Fruit fly (Drosophila melanogaster) S2 (cell line): ENCODE measurements around the gene CG43755.

ENCODE experiments used
- CG8478 ChIP-seq: fragments of >200 bp; optimal IDR thresholded peaks from 2 replicates; lab custom pipeline; 2018
- CTCF ChIP-seq, 2 experiments: fragments of >200 bp; optimal IDR thresholded peaks; 2 replicates each; lab custom pipeline; 2018

CG43755 gene

DNA sequence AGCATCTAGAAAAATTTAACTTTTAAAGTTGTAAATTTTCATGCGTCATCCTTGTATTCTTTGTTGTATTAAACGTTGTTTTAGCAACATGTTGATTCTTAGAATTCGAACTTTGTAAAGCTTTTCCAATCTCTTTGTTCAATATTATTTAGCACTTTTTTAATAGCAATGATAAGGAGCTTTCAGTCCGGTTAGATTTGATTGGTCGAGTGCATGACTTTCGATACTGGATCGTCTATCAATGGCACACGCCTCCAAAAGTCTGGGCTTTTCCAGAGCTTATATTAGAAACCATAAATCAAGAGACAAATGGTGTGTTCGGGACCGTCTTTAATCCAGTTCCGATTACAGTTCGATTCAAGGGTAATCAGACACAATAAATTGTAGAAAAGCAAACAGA, 9.8 kb downstream of the CG43755 start:
- no peak for TF ChIP-seq CG8478 (lab: Kevin White, UChicago)
- no peak for TF ChIP-seq CTCF (optimal IDR thresholded peaks at IDR 0.05; lab: Kevin White, UChicago)

- no peak for TF ChIP-seq CTCF (optimal IDR thresholded peaks at IDR 0.05; lab: Kevin White, UChicago)
- TF ChIP-seq CG8478 (lab: Kevin White, UChicago), result no peak
Measured at dm6 chr2L:319159-319558, 10.4 kb downstream of the CG43755 start, which contains the start of gene CG11912. Gene CG11912, minus strand, starts transcription at chr2L:319259.

dm6 chr2L:309812-310431, 19.6 kb downstream of the CG43755 start:
- TF ChIP-seq CTCF (optimal IDR thresholded peaks at IDR 0.05; lab: Kevin White, UChicago) (no peak), CG8478 (lab: Kevin White, UChicago) (no peak)

- TF ChIP-seq CG8478 (lab: Kevin White, UChicago), result no peak
Measured at dm6 chr2L:309177-309576, 20.4 kb downstream of the CG43755 start.

dm6 chr2L:308194-308706, 21.3 kb downstream of the CG43755 start:
- no peak for TF ChIP-seq CG8478 (lab: Kevin White, UChicago)
- no peak for TF ChIP-seq CTCF (optimal IDR thresholded peaks at IDR 0.05; lab: Kevin White, UChicago)

dm6 chr2L:307129-307528, 22.4 kb downstream of the CG43755 start:
- no peak for TF ChIP-seq CTCF (optimal IDR thresholded peaks at IDR 0.05; lab: Kevin White, UChicago)
- TF ChIP-seq CG8478 (lab: Kevin White, UChicago), result no peak

DNA sequence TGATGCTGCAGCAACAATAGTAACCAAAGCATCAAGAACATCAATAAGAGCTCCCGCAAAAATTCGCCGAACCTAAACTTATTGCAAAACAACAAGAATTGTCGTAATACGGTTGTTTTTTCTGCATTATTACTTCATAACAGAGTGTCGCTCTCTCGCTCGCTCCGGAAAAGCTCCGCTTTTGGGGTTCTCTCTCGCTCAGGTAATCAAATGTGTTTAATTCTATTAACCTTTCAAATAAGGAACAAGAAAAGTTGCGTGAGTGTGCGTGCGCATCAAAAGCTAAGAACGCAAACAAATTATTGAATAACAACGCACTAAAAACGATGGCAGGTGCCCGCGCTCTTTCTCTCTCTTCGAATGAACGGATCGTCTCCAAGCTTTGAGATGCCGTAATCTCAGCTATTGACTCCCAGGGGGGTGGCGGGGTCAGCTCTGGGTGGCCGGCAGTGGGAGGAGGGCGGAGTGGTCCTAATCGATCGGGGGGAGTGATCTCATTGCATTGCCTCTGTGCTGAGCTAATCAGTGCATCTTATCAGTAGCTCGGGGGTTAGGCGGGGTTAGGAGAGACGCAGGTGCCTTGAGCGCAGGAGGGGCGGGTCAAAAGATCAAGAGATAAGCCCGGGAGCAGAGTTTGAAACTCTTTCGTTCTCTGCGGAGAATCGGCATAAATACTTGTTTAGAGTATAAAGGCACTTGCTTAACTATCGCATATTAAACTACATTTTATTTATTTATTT, 23.2 kb downstream of the CG43755 start:
- no peak for TF ChIP-seq CG8478 (lab: Kevin White, UChicago)
- no peak for TF ChIP-seq CTCF (optimal IDR thresholded peaks at IDR 0.05; lab: Kevin White, UChicago)

DNA sequence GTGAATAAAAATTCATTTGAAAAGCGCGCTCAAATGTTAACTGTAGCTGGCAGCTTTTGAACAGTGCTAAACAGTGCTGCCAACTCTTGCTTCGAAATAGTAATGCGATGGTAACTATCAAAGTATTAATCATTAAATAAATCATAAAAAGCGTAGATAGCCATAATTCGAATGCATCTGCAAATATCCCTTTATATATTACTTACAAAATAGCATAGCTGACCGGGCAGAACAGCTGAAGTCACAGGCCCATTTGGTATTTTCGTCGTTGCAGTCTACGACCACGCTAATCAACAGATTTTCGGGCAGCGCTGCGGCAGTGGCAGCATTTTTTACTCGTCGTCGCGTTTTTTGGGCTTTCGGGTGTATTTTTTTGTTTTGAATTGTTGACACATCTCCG, 23.9 kb downstream of the CG43755 start, which contains the start of gene Plc21C:
TSS of gene Plc21C (plus strand) at position 290 of the 400 bp plus-strand sequence.
- no peak for TF ChIP-seq CG8478 (lab: Kevin White, UChicago)
- no peak for TF ChIP-seq CTCF (optimal IDR thresholded peaks at IDR 0.05; lab: Kevin White, UChicago)

DNA sequence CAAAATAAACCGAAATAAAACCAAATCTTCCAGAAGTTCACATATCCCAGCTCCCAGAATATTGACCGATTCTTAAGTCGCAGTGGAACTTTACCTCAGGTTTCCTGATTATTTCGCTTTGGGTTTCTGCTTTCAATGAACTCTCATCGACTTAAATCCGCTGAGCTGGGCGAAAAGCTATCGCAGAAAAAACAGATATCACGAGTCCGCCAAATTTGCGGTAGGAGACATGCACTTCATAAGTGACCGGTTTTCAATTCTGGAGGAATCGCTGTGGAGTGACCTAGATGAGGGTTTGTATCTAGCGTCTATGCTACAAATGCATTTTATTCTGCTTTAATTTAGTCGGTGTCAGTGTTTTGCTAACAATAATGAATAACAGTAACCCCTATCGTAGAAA, 24.4 kb downstream of the CG43755 start:
- no peak for TF ChIP-seq CG8478 (lab: Kevin White, UChicago)

- TF ChIP-seq CTCF (optimal IDR thresholded peaks at IDR 0.05; lab: Kevin White, UChicago) (no peak), CG8478 (lab: Kevin White, UChicago) (no peak)
Measured at dm6 chr2L:303306-303962, 26.1 kb downstream of the CG43755 start.

- TF ChIP-seq CTCF (optimal IDR thresholded peaks at IDR 0.05; lab: Kevin White, UChicago) (no peak), CG8478 (lab: Kevin White, UChicago) (no peak)
Measured at dm6 chr2L:300877-301706, 28.5 kb downstream of the CG43755 start.

DNA sequence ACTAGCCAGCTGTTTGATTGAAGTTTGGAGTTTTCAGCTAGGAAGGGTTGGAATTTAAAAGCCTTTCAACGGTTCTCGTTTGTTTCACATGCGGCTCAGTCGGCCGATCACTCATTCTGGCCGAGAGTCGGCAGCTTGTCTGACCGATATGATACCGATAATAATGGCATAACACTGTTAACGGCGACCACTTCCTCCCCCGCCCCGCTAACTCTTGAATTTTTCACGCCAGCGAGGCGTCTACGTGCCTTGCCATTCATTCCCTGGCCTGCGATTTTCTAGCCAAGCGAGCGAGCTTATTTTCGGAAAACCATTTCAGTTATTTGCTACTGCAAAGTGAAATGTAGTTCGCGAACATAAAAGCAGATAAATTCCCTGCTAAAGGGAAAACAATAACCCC, 29.6 kb downstream of the CG43755 start:
- TF ChIP-seq CG8478 (lab: Kevin White, UChicago) (no peak), CTCF (optimal IDR thresholded peaks at IDR 0.05; lab: Kevin White, UChicago) (no peak)

DNA sequence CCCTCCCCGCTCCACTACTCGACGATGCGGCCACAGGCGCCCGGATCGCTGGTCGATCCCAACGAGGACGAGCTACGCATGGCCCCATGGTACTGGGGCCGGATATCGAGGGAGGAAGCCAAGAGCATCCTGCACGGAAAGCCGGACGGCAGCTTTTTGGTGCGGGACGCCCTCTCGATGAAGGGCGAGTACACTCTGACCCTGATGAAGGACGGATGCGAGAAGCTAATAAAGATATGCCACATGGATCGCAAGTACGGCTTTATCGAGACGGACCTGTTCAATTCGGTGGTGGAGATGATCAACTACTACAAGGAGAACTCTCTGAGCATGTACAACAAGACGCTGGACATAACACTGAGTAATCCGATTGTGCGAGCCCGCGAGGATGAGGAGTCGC, 30.5 kb downstream of the CG43755 start:
- TF ChIP-seq CG8478 (lab: Kevin White, UChicago) (no peak), CTCF (optimal IDR thresholded peaks at IDR 0.05; lab: Kevin White, UChicago) (no peak)

- TF ChIP-seq CTCF (optimal IDR thresholded peaks at IDR 0.05; lab: Kevin White, UChicago), result no peak
- no peak for TF ChIP-seq CG8478 (lab: Kevin White, UChicago)
Measured at dm6 chr2L:298285-298644, 31.3 kb downstream of the CG43755 start.
